Worm (Caenorhabditis elegans): Measurements from ENCODE around the gene K08E4.7.

- TF ChIP-seq hmg-4 (GFP tag; optimal IDR thresholded peaks at IDR 0.05) (no peak), hmbx-1 (tag; optimal IDR thresholded peaks at IDR 0.05) (no peak), hnd-1 (tag; optimal IDR thresholded peaks at IDR 0.05) (no peak)
Measured at ce11 chrIV:12121076-12121475, 45.5 kb downstream of the K08E4.7 start, which contains the start of the genes ddb-1 and M18.6.
